Fruit fly (Drosophila melanogaster) whole organism, embryonic: Measurements from ENCODE around the gene CG44158.

ENCODE experiments used
- Abd-B ChIP-seq: fragments of 200-800 bp; sonication (Bioruptor generic); optimal IDR thresholded peaks from 2 replicates; lab custom pipeline; 2018; ENCODE audit warnings: missing biosample characterization, mild to moderate bottlenecking, missing genetic modification characterization, moderate library complexity
- BEAF-32 ChIP-seq: fragments of 200-800 bp; sonication (Bioruptor generic); optimal IDR thresholded peaks from 3 replicates; lab custom pipeline; 2017; ENCODE audit warnings: missing biosample characterization, missing genetic modification characterization, mild to moderate bottlenecking, moderate library complexity, missing genetic modification reagents
- Bteb2 ChIP-seq: fragments of 200-800 bp; sonication (Bioruptor generic); optimal IDR thresholded peaks from 2 replicates; lab custom pipeline; 2016; ENCODE audit warnings: missing biosample characterization, missing genetic modification characterization
- CG1233 ChIP-seq: fragments of 200-800 bp; sonication (Bioruptor generic); optimal IDR thresholded peaks from 4 replicates; lab custom pipeline; 2018; ENCODE audit warnings: missing biosample characterization, mild to moderate bottlenecking, missing genetic modification characterization
- CG14710 ChIP-seq: fragments of 200-800 bp; sonication (Bioruptor generic); optimal IDR thresholded peaks from 3 replicates; lab custom pipeline; 2019; ENCODE audit warnings: missing biosample characterization, mild to moderate bottlenecking, missing genetic modification characterization, moderate library complexity
- CG14860 ChIP-seq: fragments of 200-800 bp; sonication (Bioruptor generic); IDR thresholded peaks from 3 replicates; pipeline ENCODE4 v1.3.6; 2022; ENCODE audit warnings: missing biosample characterization, missing genetic modification characterization; ENCODE audit not compliant: partially characterized antibody
- CG1603 ChIP-seq: fragments of 200-800 bp; sonication (Bioruptor generic); optimal IDR thresholded peaks from 2 replicates; lab custom pipeline; 2019; ENCODE audit warnings: missing biosample characterization, mild to moderate bottlenecking, missing genetic modification characterization, moderate library complexity
- CG17385 ChIP-seq: fragments of 200-800 bp; sonication (Bioruptor generic); optimal IDR thresholded peaks from 3 replicates; lab custom pipeline; 2018; ENCODE audit warnings: missing biosample characterization, mild to moderate bottlenecking, missing genetic modification characterization
- CG18764 ChIP-seq: fragments of 200-800 bp; sonication (Bioruptor generic); optimal IDR thresholded peaks from 3 replicates; lab custom pipeline; 2016; ENCODE audit warnings: missing biosample characterization, missing genetic modification characterization
- CG2120 ChIP-seq: fragments of 200-800 bp; sonication (Bioruptor generic); optimal IDR thresholded peaks from 3 replicates; lab custom pipeline; 2016; ENCODE audit warnings: missing biosample characterization, missing genetic modification characterization
- CG2712 ChIP-seq: fragments of 200-800 bp; optimal IDR thresholded peaks from 3 replicates; lab custom pipeline; 2019; ENCODE audit warnings: missing biosample characterization, mild to moderate bottlenecking, missing genetic modification characterization, moderate library complexity
- CG33213 ChIP-seq: fragments of 200-800 bp; sonication (Bioruptor generic); optimal IDR thresholded peaks from 3 replicates; lab custom pipeline; 2016; ENCODE audit warnings: missing biosample characterization, missing genetic modification characterization
- CG33557 ChIP-seq: fragments of 200-800 bp; sonication (Bioruptor generic); optimal IDR thresholded peaks from 2 replicates; lab custom pipeline; 2019; ENCODE audit warnings: missing biosample characterization, mild to moderate bottlenecking, missing genetic modification characterization, moderate library complexity
- CG4617 ChIP-seq: fragments of 200-800 bp; sonication (Bioruptor generic); optimal IDR thresholded peaks from 3 replicates; lab custom pipeline; 2016; ENCODE audit warnings: missing biosample characterization, missing genetic modification characterization, borderline replicate concordance
- CG4854 ChIP-seq: fragments of 200-800 bp; sonication (Bioruptor generic); optimal IDR thresholded peaks from 2 replicates; lab custom pipeline; 2016; ENCODE audit warnings: missing biosample characterization, missing genetic modification characterization, inconsistent platforms
- CG6254 ChIP-seq: fragments of 200-800 bp; sonication (Bioruptor generic); optimal IDR thresholded peaks from 3 replicates; lab custom pipeline; 2017; ENCODE audit warnings: mild to moderate bottlenecking, missing biosample characterization, missing genetic modification reagents, missing genetic modification characterization
- CG6654 ChIP-seq: fragments of 200-800 bp; sonication (Bioruptor generic); optimal IDR thresholded peaks from 2 replicates; lab custom pipeline; 2017; ENCODE audit warnings: missing biosample characterization, mild to moderate bottlenecking, missing genetic modification characterization
- CG7928 ChIP-seq: fragments of 200-800 bp; sonication (Bioruptor generic); optimal IDR thresholded peaks from 2 replicates; lab custom pipeline; 2017; ENCODE audit warnings: missing biosample characterization, mild to moderate bottlenecking, missing genetic modification characterization
- CG9797 ChIP-seq: fragments of 200-800 bp; sonication (Bioruptor generic); optimal IDR thresholded peaks from 3 replicates; lab custom pipeline; 2018; ENCODE audit warnings: missing biosample characterization, mild to moderate bottlenecking, missing genetic modification characterization
- CoRest ChIP-seq: fragments of 200-800 bp; sonication (Bioruptor generic); optimal IDR thresholded peaks from 3 replicates; lab custom pipeline; 2018; ENCODE audit warnings: missing biosample characterization, mild to moderate bottlenecking, missing genetic modification characterization, moderate library complexity
- D19B ChIP-seq: fragments of 200-800 bp; sonication (Bioruptor generic); optimal IDR thresholded peaks from 2 replicates; lab custom pipeline; 2017; ENCODE audit warnings: missing biosample characterization, mild to moderate bottlenecking, missing genetic modification characterization
- Deaf1 ChIP-seq: fragments of 200-800 bp; optimal IDR thresholded peaks from 3 replicates; lab custom pipeline; 2019; ENCODE audit warnings: missing biosample characterization, mild to moderate bottlenecking, missing genetic modification characterization, moderate library complexity
- Dip3 ChIP-seq: fragments of 200-800 bp; sonication (Bioruptor generic); optimal IDR thresholded peaks from 3 replicates; lab custom pipeline; 2016; ENCODE audit warnings: missing biosample characterization, missing genetic modification characterization
- E2f1 ChIP-seq: fragments of 200-800 bp; sonication (Bioruptor generic); IDR thresholded peaks from 2 replicates; pipeline ENCODE4 v1.3.6; 2022; ENCODE audit warnings: missing biosample characterization, missing genetic modification characterization
- Hey ChIP-seq: fragments of 200-800 bp; sonication (Bioruptor generic); optimal IDR thresholded peaks from 3 replicates; lab custom pipeline; 2018; ENCODE audit warnings: missing biosample characterization, mild to moderate bottlenecking, missing genetic modification characterization
- Hmr ChIP-seq: fragments of 200-800 bp; sonication (Bioruptor generic); optimal IDR thresholded peaks from 3 replicates; lab custom pipeline; 2017; ENCODE audit warnings: mild to moderate bottlenecking, missing biosample characterization, missing genetic modification reagents, missing genetic modification characterization
- Hmx ChIP-seq: fragments of 200-800 bp; sonication (Bioruptor generic); optimal IDR thresholded peaks from 2 replicates; lab custom pipeline; 2016; ENCODE audit warnings: missing biosample characterization, missing genetic modification characterization
- Hsf ChIP-seq: fragments of 200-800 bp; sonication (Bioruptor generic); optimal IDR thresholded peaks from 3 replicates; lab custom pipeline; 2016; ENCODE audit warnings: missing biosample characterization, missing genetic modification characterization
- Lhr ChIP-seq: fragments of 200-800 bp; sonication (Bioruptor generic); optimal IDR thresholded peaks from 3 replicates; lab custom pipeline; 2017; ENCODE audit warnings: mild to moderate bottlenecking, missing biosample characterization, missing genetic modification reagents, missing genetic modification characterization
- Mrtf ChIP-seq: fragments of 200-800 bp; sonication (Bioruptor generic); IDR thresholded peaks from 3 replicates; pipeline ENCODE4 v1.3.6; 2022; ENCODE audit warnings: missing biosample characterization, missing genetic modification characterization
- Sry-δ ChIP-seq: fragments of 200-800 bp; sonication (Bioruptor generic); optimal IDR thresholded peaks from 2 replicates; lab custom pipeline; 2016; ENCODE audit warnings: missing biosample characterization, missing genetic modification characterization
- Xbp1 ChIP-seq: fragments of 200-800 bp; sonication (Bioruptor generic); optimal IDR thresholded peaks from 3 replicates; lab custom pipeline; 2016; ENCODE audit warnings: missing biosample characterization, mild to moderate bottlenecking, missing genetic modification characterization
- YL-1 ChIP-seq: fragments of 200-800 bp; sonication (Bioruptor generic); optimal IDR thresholded peaks from 3 replicates; lab custom pipeline; 2017; ENCODE audit warnings: missing biosample characterization, mild to moderate bottlenecking, missing genetic modification characterization
- bcd ChIP-seq: fragments of 200-800 bp; sonication (Bioruptor generic); optimal IDR thresholded peaks from 2 replicates; lab custom pipeline; 2017; ENCODE audit warnings: missing biosample characterization, mild to moderate bottlenecking, missing genetic modification characterization
- eve ChIP-seq, 2 experiments: fragments of >200 bp; optimal IDR thresholded peaks; 2 replicates each; lab custom pipeline; 2017; ENCODE audit warnings: missing biosample characterization in 2 of 2, missing genetic modification characterization in 2 of 2
- gfzf ChIP-seq: fragments of 200-800 bp; sonication (Bioruptor generic); optimal IDR thresholded peaks from 2 replicates; lab custom pipeline; 2016; ENCODE audit warnings: missing biosample characterization, mild to moderate bottlenecking, missing genetic modification characterization, moderate library complexity
- hkb ChIP-seq, 2 experiments: fragments of 200-800 bp in 1 of 2; fragments of >200 bp in 1 of 2; sonication (Bioruptor generic) in 1 of 2; IDR thresholded peaks in 1 of 2; optimal IDR thresholded peaks in 1 of 2; 2 replicates each; pipeline versions ENCODE4 v1.3.6 to Lab custom; 2017 to 2022; ENCODE audit warnings: missing biosample characterization in 1 of 2, missing genetic modification characterization in 1 of 2
- lov ChIP-seq, 2 experiments: fragments of 200-800 bp in 1 of 2; fragments of >200 bp in 1 of 2; sonication (Bioruptor generic) in 1 of 2; IDR thresholded peaks in 1 of 2; optimal IDR thresholded peaks in 1 of 2; 2 replicates in 1 of 2; 3 replicates in 1 of 2; pipeline versions ENCODE4 v1.3.6 to Lab custom; 2017 to 2022; ENCODE audit warnings: missing biosample characterization in 1 of 2, missing genetic modification characterization in 1 of 2
- nmo ChIP-seq: fragments of 200-800 bp; sonication (Bioruptor generic); optimal IDR thresholded peaks from 2 replicates; lab custom pipeline; 2018; ENCODE audit warnings: missing biosample characterization, mild to moderate bottlenecking, missing genetic modification characterization, moderate library complexity
- odd ChIP-seq: fragments of 200-800 bp; sonication (Bioruptor generic); optimal IDR thresholded peaks from 2 replicates; lab custom pipeline; 2017; ENCODE audit warnings: missing biosample characterization, mild to moderate bottlenecking, missing genetic modification characterization
- phol ChIP-seq: fragments of 200-800 bp; sonication (Bioruptor generic); optimal IDR thresholded peaks from 3 replicates; lab custom pipeline; 2018; ENCODE audit warnings: missing biosample characterization, mild to moderate bottlenecking, missing genetic modification characterization, moderate library complexity
- slp2 ChIP-seq: fragments of 200-800 bp; sonication (Bioruptor generic); optimal IDR thresholded peaks from 2 replicates; lab custom pipeline; 2016; ENCODE audit warnings: missing biosample characterization, missing genetic modification characterization
- ssp ChIP-seq: fragments of 200-800 bp; sonication (Bioruptor generic); IDR thresholded peaks from 2 replicates; pipeline ENCODE4 v1.3.6; 2022; ENCODE audit warnings: missing biosample characterization, missing genetic modification characterization
- stwl ChIP-seq: fragments of 200-800 bp; sonication (Bioruptor generic); optimal IDR thresholded peaks from 3 replicates; lab custom pipeline; 2018; ENCODE audit warnings: missing biosample characterization, mild to moderate bottlenecking, missing genetic modification characterization, moderate library complexity
- trem ChIP-seq: fragments of 200-800 bp; optimal IDR thresholded peaks from 3 replicates; lab custom pipeline; 2019; ENCODE audit warnings: missing biosample characterization, mild to moderate bottlenecking, missing genetic modification characterization, moderate library complexity

Gene CG44158

DNA sequence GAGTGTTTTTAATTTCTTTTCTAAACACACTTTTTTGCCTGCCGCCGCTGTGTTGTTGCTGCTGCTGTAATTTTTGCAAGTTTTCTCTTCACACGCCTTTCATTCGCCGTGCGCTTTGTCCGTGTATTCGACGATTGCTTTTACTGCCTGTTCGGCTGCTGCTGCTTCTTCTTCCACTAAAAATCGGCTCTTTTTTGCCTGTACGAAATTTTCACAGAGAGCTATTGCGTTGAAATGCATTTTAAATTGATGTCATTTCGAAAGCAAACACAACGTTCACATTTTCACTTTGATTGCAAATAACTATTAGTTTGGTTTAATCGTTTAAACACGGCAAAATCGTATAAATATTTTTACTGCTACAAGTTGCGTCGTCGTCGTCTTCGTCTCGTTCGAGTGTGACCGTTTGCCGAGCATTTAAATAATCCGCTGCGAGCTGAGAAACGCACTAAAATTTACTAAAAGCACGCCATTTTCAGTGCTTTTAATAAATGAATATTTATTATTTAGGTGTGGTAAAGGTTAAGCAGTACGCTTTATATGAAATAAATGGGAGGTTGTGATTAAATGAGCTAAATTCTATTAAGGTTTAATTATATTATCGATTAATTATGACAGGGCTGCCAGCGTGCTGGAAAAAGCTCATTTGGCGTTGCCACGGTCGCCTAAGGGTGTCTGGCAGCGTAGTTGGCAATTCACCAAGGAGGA, 9.2 kb upstream of the CG44158 start, which contains the start of the genes Ssdp and CG7985 (continued):
- TF ChIP-seq Deaf1 (tag; lab: Kevin White, UChicago) = peak; percentile 90
- peak; percentile 46 for TF ChIP-seq CoRest
- TF ChIP-seq D19B (GFP tag; lab: Kevin White, UChicago) = no peak
- no peak for TF ChIP-seq CG14860 (GFP tag; lab: Robert Waterston, UW)
- TF ChIP-seq gfzf (GFP tag; lab: Kevin White, UChicago) = peak; percentile 81
- TF ChIP-seq slp2 (GFP tag; lab: Kevin White, UChicago) = no peak
- TF ChIP-seq CG6654 (GFP tag; lab: Kevin White, UChicago) = no peak
- peak; percentile 54 for TF ChIP-seq Hmr (GFP tag; lab: Kevin White, UChicago)
- TF ChIP-seq Dip3 (GFP tag; lab: Kevin White, UChicago) = no peak
- peak; percentile 26 for TF ChIP-seq CG2712 (tag; lab: Kevin White, UChicago)
- peak; percentile 83 for TF ChIP-seq CG9797 (GFP tag; lab: Kevin White, UChicago)
- TF ChIP-seq CG33557 (GFP tag; lab: Kevin White, UChicago) = no peak
- TF ChIP-seq CG14710 (tag; lab: Kevin White, UChicago) = peak; percentile 47
- peak; percentile 49 for TF ChIP-seq Abd-B (GFP tag; lab: Kevin White, UChicago)
- TF ChIP-seq phol = peak; percentile 90
- no peak for TF ChIP-seq CG18764 (GFP tag; lab: Kevin White, UChicago)
- TF ChIP-seq trem (tag; lab: Kevin White, UChicago) = peak; percentile 64
- TF ChIP-seq Lhr (GFP tag; lab: Kevin White, UChicago) = peak; percentile 79
- TF ChIP-seq Xbp1 (GFP tag; lab: Kevin White, UChicago) = peak; percentile 3
- no peak for TF ChIP-seq Hmx (GFP tag; lab: Kevin White, UChicago)
- TF ChIP-seq CG4617 (GFP tag; lab: Kevin White, UChicago) = peak; percentile 68
- TF ChIP-seq E2f1 (GFP tag; lab: Robert Waterston, UW) = no peak
- TF ChIP-seq odd = no peak
- no peak for TF ChIP-seq Bteb2
- TF ChIP-seq CG6254 (GFP tag; lab: Kevin White, UChicago) = no peak
- TF ChIP-seq Sry-δ (GFP tag; lab: Kevin White, UChicago) = peak; percentile 27
- no peak for TF ChIP-seq eve (GFP tag; optimal IDR thresholded peaks at IDR 0.05; lab: Kevin White, UChicago)
- peak; percentile 20 for TF ChIP-seq CG33213 (GFP tag; lab: Kevin White, UChicago)
- no peak for TF ChIP-seq Mrtf (GFP tag; lab: Robert Waterston, UW)
- peak; percentile 66 for TF ChIP-seq BEAF-32 (GFP tag; lab: Kevin White, UChicago)
- peak; percentile 42 for TF ChIP-seq YL-1 (GFP tag; lab: Kevin White, UChicago)
- peak; percentile 27 for TF ChIP-seq CG1603
- no peak for TF ChIP-seq Hey (tag; lab: Kevin White, UChicago)
- no peak for TF ChIP-seq lov (optimal IDR thresholded peaks at IDR 0.05; lab: Kevin White, UChicago)
- no peak for TF ChIP-seq lov (GFP tag; IDR thresholded peaks at IDR 0.05; lab: Robert Waterston, UW)
- TF ChIP-seq ssp (GFP tag; lab: Robert Waterston, UW) = no peak
- TF ChIP-seq CG7928 = peak; percentile 8
- peak; percentile 26 for TF ChIP-seq bcd (GFP tag; lab: Kevin White, UChicago)
- TF ChIP-seq hkb (optimal IDR thresholded peaks at IDR 0.05; lab: Kevin White, UChicago) = peak; percentile 69
- no peak for TF ChIP-seq hkb (GFP tag; IDR thresholded peaks at IDR 0.05; lab: Robert Waterston, UW)
- peak; percentile 4 for TF ChIP-seq stwl
- TF ChIP-seq CG17385 = peak; percentile 97
- TF ChIP-seq CG2120 = peak; percentile 33
- TF ChIP-seq CG1233 = no peak
- peak; percentile 11 for TF ChIP-seq Hsf (GFP tag; lab: Kevin White, UChicago)
- TF ChIP-seq nmo (GFP tag; lab: Kevin White, UChicago) = peak; percentile 44
- TF ChIP-seq CG4854 (GFP tag; lab: Kevin White, UChicago) = peak; percentile 46
- TF ChIP-seq, all 482 proteins: peak for 42
